Fruit fly (Drosophila melanogaster): ENCODE measurements around the gene HDAC11.

DNA sequence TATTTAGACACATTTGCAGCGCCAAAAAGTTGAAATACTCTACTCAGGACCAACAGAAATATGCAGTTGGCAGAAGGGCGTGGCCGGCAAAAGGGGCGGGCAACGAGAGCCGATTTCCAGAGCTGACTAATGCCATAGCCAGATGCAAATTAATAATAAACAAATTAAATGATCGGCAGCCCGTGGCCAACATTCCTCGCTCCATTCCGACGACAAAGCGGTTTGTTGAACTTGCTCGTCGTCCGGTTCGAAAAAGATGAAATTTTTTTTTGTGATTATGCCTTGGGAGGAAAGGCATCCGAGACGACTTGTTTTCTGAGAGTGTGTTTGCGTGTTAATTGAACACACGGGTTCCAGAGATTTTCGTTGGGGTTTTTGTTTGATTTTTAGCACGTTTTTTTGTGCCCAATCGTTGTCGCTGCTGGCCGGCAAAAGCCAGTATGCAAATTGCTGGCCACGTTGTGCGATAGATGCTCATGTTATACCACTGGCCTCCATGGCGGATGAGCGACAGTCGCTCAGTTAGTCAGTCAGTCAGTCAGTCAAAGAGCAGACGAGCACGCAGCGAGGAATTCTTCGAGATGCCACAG is 33.4 kb upstream of the HDAC11 start:
- no peak for TF ChIP-seq CG8632 (GFP tag; optimal IDR thresholded peaks at IDR 0.05)
- TF ChIP-seq Sox102F (GFP tag; optimal IDR thresholded peaks at IDR 0.05) = no peak
- no peak for TF ChIP-seq CG4318 (GFP tag; optimal IDR thresholded peaks at IDR 0.05)
- TF ChIP-seq CG6276 (GFP tag; optimal IDR thresholded peaks at IDR 0.05) = no peak
